Worm (Caenorhabditis elegans): Measurements from ENCODE around the gene K09E4.3.

The K09E4.3 gene

DNA sequence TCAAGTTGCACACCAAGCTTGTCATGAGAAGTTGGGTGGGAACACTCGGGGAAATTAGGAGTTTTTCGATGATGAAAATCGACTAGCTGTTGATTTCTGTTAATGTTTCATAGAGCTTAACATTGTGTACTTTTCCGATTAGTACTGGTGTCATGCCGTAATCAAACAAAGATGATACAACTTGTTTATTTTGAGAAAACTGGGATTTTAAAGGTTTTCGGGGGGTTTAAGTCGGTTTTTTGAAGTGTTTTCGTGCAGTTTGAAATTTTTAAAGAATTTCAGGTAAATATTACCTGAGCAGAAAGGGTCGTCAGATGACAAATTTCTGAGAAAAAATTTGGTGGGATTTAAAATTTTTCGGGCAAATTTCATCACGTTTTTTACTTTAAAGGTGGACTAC lies 44.8 kb upstream of the K09E4.3 start, which contains the start of gene eat-2:
TSS of gene eat-2 (minus strand) at position 101 of the 400 bp plus-strand sequence.
- TF ChIP-seq eyg-1 (tag; optimal IDR thresholded peaks at IDR 0.05) = no peak
- no peak for TF ChIP-seq nhr-11 (tag; optimal IDR thresholded peaks at IDR 0.05)
- no peak for TF ChIP-seq odd-2 (tag; optimal IDR thresholded peaks at IDR 0.05)
- TF ChIP-seq pqm-1 (tag; optimal IDR thresholded peaks at IDR 0.05) = no peak
- TF ChIP-seq fkh-6 (tag; optimal IDR thresholded peaks at IDR 0.05) = no peak
- no peak for TF ChIP-seq tbx-2 (tag; optimal IDR thresholded peaks at IDR 0.05)
- TF ChIP-seq sox-4 (tag; optimal IDR thresholded peaks at IDR 0.05) = no peak
- no peak for TF ChIP-seq ttx-3 (tag; optimal IDR thresholded peaks at IDR 0.05)
- TF ChIP-seq pros-1 (tag; optimal IDR thresholded peaks at IDR 0.05) = no peak
- no peak for TF ChIP-seq unc-86 (tag; optimal IDR thresholded peaks at IDR 0.05)
- TF ChIP-seq nhr-232 (tag; optimal IDR thresholded peaks at IDR 0.05) = no peak
- TF ChIP-seq lin-11 (tag; optimal IDR thresholded peaks at IDR 0.05) = no peak
- no peak for TF ChIP-seq zip-5 (tag; optimal IDR thresholded peaks at IDR 0.05)
- no peak for TF ChIP-seq ets-4 (tag; optimal IDR thresholded peaks at IDR 0.05)
- no peak for TF ChIP-seq ceh-31 (tag; optimal IDR thresholded peaks at IDR 0.05)

DNA sequence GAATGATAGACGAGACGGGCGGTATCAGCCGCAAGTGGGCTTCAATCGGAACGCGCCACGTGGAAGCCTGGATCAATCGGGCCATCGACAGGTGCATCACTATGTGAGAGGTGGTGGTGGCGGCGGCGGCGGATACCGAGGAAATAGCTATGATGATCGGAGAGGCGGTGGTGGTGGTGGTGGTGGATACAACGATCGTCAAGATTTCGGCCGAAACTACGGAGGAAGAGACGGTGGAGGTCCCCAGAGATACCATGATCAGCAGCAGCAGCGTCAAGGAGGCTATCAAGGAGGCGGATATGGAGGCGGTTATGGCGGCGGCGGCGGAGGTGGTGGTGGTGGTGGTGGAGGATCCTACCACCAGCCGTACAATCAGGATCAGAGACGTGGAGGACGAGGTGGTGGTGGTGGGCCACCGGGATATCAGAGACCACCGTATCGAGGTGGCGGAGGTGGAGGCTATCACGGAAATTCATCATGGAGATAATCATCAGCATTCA lies 38.7 kb upstream of the K09E4.3 start:
- TF ChIP-seq pha-2 (tag; optimal IDR thresholded peaks at IDR 0.05) = no peak
- TF ChIP-seq ceh-2 (tag; optimal IDR thresholded peaks at IDR 0.05) = no peak
- no peak for TF ChIP-seq lin-11 (tag; optimal IDR thresholded peaks at IDR 0.05)
- no peak for TF ChIP-seq nhr-232 (tag; optimal IDR thresholded peaks at IDR 0.05)
- TF ChIP-seq lim-6 (tag; optimal IDR thresholded peaks at IDR 0.05) = no peak
- no peak for TF ChIP-seq pat-9 (tag; optimal IDR thresholded peaks at IDR 0.05)
- TF ChIP-seq tbx-7 (tag; optimal IDR thresholded peaks at IDR 0.05) = no peak
- no peak for TF ChIP-seq ceh-48 (tag; optimal IDR thresholded peaks at IDR 0.05)
- TF ChIP-seq ztf-16 (tag; optimal IDR thresholded peaks at IDR 0.05) = no peak
- TF ChIP-seq ceh-6 (GFP tag; optimal IDR thresholded peaks at IDR 0.05) = no peak
- no peak for TF ChIP-seq pqm-1 (tag; optimal IDR thresholded peaks at IDR 0.05)
- no peak for TF ChIP-seq pha-4 (tag; optimal IDR thresholded peaks at IDR 0.05)
- TF ChIP-seq pros-1 (tag; optimal IDR thresholded peaks at IDR 0.05) = no peak
- no peak for TF ChIP-seq unc-42 (tag; optimal IDR thresholded peaks at IDR 0.05)
- TF ChIP-seq nhr-11 (tag; optimal IDR thresholded peaks at IDR 0.05) = no peak

ce11 chrII:14155259-14156023 lies 28.7 kb upstream of the K09E4.3 start, which contains the start of the genes rpl-43 and xrn-2:
Gene rpl-43, plus strand, starts transcription at chrII:14155294.
Gene xrn-2, plus strand, starts transcription at chrII:14155768.
- TF ChIP-seq C38D4.7 (GFP tag; optimal IDR thresholded peaks at IDR 0.05) (no peak), fkh-6 (tag; optimal IDR thresholded peaks at IDR 0.05) (no peak), ets-4 (tag; optimal IDR thresholded peaks at IDR 0.05) (no peak), fkh-10 (GFP tag; optimal IDR thresholded peaks at IDR 0.05) (no peak), nhr-11 (tag; optimal IDR thresholded peaks at IDR 0.05) (no peak), ama-1 (optimal IDR thresholded peaks at IDR 0.05) (peak; percentile 34), ceh-30 (tag; optimal IDR thresholded peaks at IDR 0.05) (no peak), pha-2 (tag; optimal IDR thresholded peaks at IDR 0.05) (no peak)

DNA sequence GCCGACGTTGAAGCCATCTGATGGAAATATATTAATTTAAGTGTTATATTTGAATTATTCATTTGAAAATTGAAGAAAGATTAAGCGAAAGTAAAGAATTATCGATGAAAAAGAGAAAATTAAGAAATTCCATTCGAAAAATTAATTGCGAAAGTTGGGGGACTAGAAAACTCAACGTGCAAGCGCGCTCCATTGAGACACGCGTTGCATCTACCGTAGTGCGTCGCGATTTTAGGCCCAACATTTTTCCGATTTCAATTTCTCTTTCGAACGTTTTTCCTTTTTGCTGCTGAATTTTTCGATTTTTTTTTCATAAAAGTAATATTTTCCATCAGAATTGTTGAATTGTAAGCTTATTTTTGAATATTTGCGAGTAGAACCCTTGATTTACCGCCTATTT lies 27.6 kb upstream of the K09E4.3 start, which contains the start of gene Y48B6A.1:
TSS of gene Y48B6A.1 (minus strand) at position 17 of the 400 bp plus-strand sequence.
- TF ChIP-seq ttx-3 (tag; optimal IDR thresholded peaks at IDR 0.05) (peak; percentile 28), Y22D7AL.16 (tag; optimal IDR thresholded peaks at IDR 0.05) (no peak), ref-2 (tag; optimal IDR thresholded peaks at IDR 0.05) (peak; percentile 92), ceh-18 (tag; optimal IDR thresholded peaks at IDR 0.05) (peak; percentile 75), ceh-9 (tag; optimal IDR thresholded peaks at IDR 0.05) (no peak), ceh-6 (GFP tag; optimal IDR thresholded peaks at IDR 0.05) (no peak), K02D7.2 (tag; optimal IDR thresholded peaks at IDR 0.05) (no peak), nfya-1 (tag; optimal IDR thresholded peaks at IDR 0.05) (peak; percentile 94), che-1 (tag; optimal IDR thresholded peaks at IDR 0.05) (no peak), ceh-24 (tag; optimal IDR thresholded peaks at IDR 0.05) (no peak), ceh-31 (tag; optimal IDR thresholded peaks at IDR 0.05) (peak; percentile 98), pax-1 (tag; optimal IDR thresholded peaks at IDR 0.05) (peak; percentile 84), ceh-22 (tag; optimal IDR thresholded peaks at IDR 0.05) (no peak), ceh-19 (GFP tag; optimal IDR thresholded peaks at IDR 0.05) (no peak), sox-4 (tag; optimal IDR thresholded peaks at IDR 0.05) (no peak), fkh-10 (GFP tag; optimal IDR thresholded peaks at IDR 0.05) (no peak), hlh-15 (tag; optimal IDR thresholded peaks at IDR 0.05) (no peak), pha-4 (tag; optimal IDR thresholded peaks at IDR 0.05) (no peak), nhr-232 (tag; optimal IDR thresholded peaks at IDR 0.05) (no peak), ceh-2 (tag; optimal IDR thresholded peaks at IDR 0.05) (peak; percentile 89), gmeb-2 (tag; optimal IDR thresholded peaks at IDR 0.05) (no peak), tbx-7 (tag; optimal IDR thresholded peaks at IDR 0.05) (peak; percentile 82), pha-2 (tag; optimal IDR thresholded peaks at IDR 0.05) (peak; percentile 16), pqm-1 (tag; optimal IDR thresholded peaks at IDR 0.05) (peak; percentile 46), madf-2 (tag; optimal IDR thresholded peaks at IDR 0.05) (peak; percentile 47), unc-86 (tag; optimal IDR thresholded peaks at IDR 0.05) (peak; percentile 56), K09A11.1 (tag; optimal IDR thresholded peaks at IDR 0.05; ENCODE audit: insufficient read depth) (peak; percentile 32), lim-6 (tag; optimal IDR thresholded peaks at IDR 0.05) (peak; percentile 78)

All from whole organism, late embryonic.